Worm (Caenorhabditis elegans) whole organism, early embryonic: Measurements from ENCODE around the gene F13E9.9.

Experiments
- B0310.2 ChIP-seq: sonication (generic microtip); optimal IDR thresholded peaks from 2 replicates; lab custom pipeline; 2016; ENCODE audit warnings: mild to moderate bottlenecking, missing genetic modification characterization, missing compliant biosample characterization
- F13C5.2 ChIP-seq: sonication (generic microtip); optimal IDR thresholded peaks from 2 replicates; lab custom pipeline; 2017; ENCODE audit warnings: mild to moderate bottlenecking, missing genetic modification characterization, inconsistent platforms, missing compliant biosample characterization
- ama-1 ChIP-seq: fragments of 150-350 bp; optimal IDR thresholded peaks from 2 replicates; lab custom pipeline; 2014
- ceh-13 ChIP-seq: fragments of 200-800 bp; sonication (Bioruptor generic); optimal IDR thresholded peaks from 2 replicates; lab custom pipeline; 2018; ENCODE audit warnings: mild to moderate bottlenecking, missing genetic modification characterization, missing compliant biosample characterization
- ets-7 ChIP-seq: sonication (generic microtip); optimal IDR thresholded peaks from 2 replicates; lab custom pipeline; 2016; ENCODE audit warnings: missing genotype, missing genetic modification characterization, missing compliant biosample characterization
- flt-1 ChIP-seq: fragments of 200-800 bp; sonication (Bioruptor generic); IDR thresholded peaks from 2 replicates; pipeline ENCODE4 v1.3.6; 2022; ENCODE audit warnings: missing genetic modification characterization, missing compliant biosample characterization
- hmbx-1 ChIP-seq: sonication (generic microtip); optimal IDR thresholded peaks from 2 replicates; lab custom pipeline; 2016; ENCODE audit warnings: mild to moderate bottlenecking, missing genetic modification characterization, missing compliant biosample characterization
- hmg-4 ChIP-seq: fragments of 200-800 bp; sonication (Bioruptor generic); optimal IDR thresholded peaks from 2 replicates; lab custom pipeline; 2018; ENCODE audit warnings: mild to moderate bottlenecking, missing genetic modification characterization, missing compliant biosample characterization
- hnd-1 ChIP-seq: sonication (generic microtip); optimal IDR thresholded peaks from 2 replicates; lab custom pipeline; 2016; ENCODE audit warnings: missing genetic modification characterization, missing compliant biosample characterization
- pes-1 ChIP-seq: fragments of 200-800 bp; sonication (Bioruptor generic); IDR thresholded peaks from 2 replicates; pipeline ENCODE4 v1.3.6; 2022; ENCODE audit warnings: missing genetic modification reagents, missing genetic modification characterization, missing compliant biosample characterization
- scrt-1 ChIP-seq: fragments of 200-800 bp; sonication (Bioruptor generic); IDR thresholded peaks from 2 replicates; pipeline ENCODE4 v1.3.6; 2022; ENCODE audit warnings: missing genetic modification characterization, missing compliant biosample characterization
- sea-1 ChIP-seq: fragments of 200-800 bp; sonication (Bioruptor generic); conservative IDR thresholded peaks from 2 replicates; pipeline ENCODE4 v1.3.6; 2022; ENCODE audit warnings: missing genetic modification characterization, missing compliant biosample characterization
- tbx-11 ChIP-seq: fragments of 200-800 bp; sonication (Bioruptor generic); IDR thresholded peaks from 2 replicates; pipeline ENCODE4 v1.3.6; 2022; ENCODE audit warnings: missing genetic modification characterization, missing compliant biosample characterization
- tbx-37 ChIP-seq: fragments of 200-800 bp; sonication (Bioruptor generic); conservative IDR thresholded peaks from 2 replicates; pipeline ENCODE4 v1.3.6; 2022; ENCODE audit warnings: missing genetic modification reagents, missing genetic modification characterization, missing compliant biosample characterization

DNA sequence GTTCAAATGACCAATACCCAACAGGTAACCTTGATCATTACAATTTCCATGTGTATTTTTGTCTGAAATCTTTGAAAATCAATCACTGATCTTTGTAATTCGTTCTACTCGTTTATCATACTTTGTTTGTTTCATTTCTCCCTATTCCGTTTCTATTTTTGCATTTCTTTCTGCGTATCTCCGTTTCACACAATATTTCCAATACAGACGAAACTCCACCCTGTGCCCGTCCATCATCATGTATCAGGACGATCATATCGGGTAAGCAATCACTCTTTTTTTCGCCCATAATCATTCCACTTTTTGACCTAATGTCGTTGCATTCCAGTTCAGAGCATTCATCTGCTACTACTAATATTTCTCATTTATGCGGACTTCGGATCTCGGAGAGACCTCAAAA is 10.7 kb upstream of the F13E9.9 start, which contains the start of gene pyk-2:
- TF ChIP-seq hmg-4, result no peak
- TF ChIP-seq sea-1 (GFP tag; lab: Robert Waterston, UW), result no peak
- no peak for TF ChIP-seq flt-1 (GFP tag; lab: Robert Waterston, UW)
- TF ChIP-seq tbx-37, result no peak
- TF ChIP-seq ceh-13 (GFP tag; lab: Kevin White, UChicago), result no peak
- no peak for TF ChIP-seq ets-7
- TF ChIP-seq ama-1 (lab: Kevin White, UChicago), result no peak
- TF ChIP-seq hmbx-1 (tag; lab: Kevin White, UChicago), result no peak
- no peak for TF ChIP-seq tbx-11
- no peak for TF ChIP-seq hnd-1
- TF ChIP-seq pes-1, result no peak
- TF ChIP-seq B0310.2 (tag; lab: Kevin White, UChicago), result no peak
- TF ChIP-seq scrt-1 (GFP tag; lab: Robert Waterston, UW), result no peak
- no peak for TF ChIP-seq F13C5.2 (tag; lab: Kevin White, UChicago)
